Worm (Caenorhabditis elegans) whole organism, young adult: ENCODE measurements around the gene egl-4.

Experiments
- B0336.3 ChIP-seq: fragments of 200-800 bp; sonication (Bioruptor generic); IDR thresholded peaks from 2 replicates; pipeline ENCODE4 v1.3.6; 2022; ENCODE audit warnings: missing genetic modification characterization, missing compliant biosample characterization
- C06A6.2 ChIP-seq: fragments of 200-800 bp; sonication (Bioruptor generic); conservative IDR thresholded peaks from 2 replicates; pipeline ENCODE4 v1.3.6; 2022; ENCODE audit warnings: missing genetic modification characterization, missing compliant biosample characterization
- F33H1.4 ChIP-seq: fragments of 200-800 bp; sonication (Bioruptor generic); IDR thresholded peaks from 2 replicates; pipeline ENCODE4 v1.3.6; 2022; ENCODE audit warnings: missing genetic modification reagents, missing genetic modification characterization, missing compliant biosample characterization
- F52B5.7 ChIP-seq: sonication (generic microtip); optimal IDR thresholded peaks from 2 replicates; lab custom pipeline; 2016; ENCODE audit warnings: mild to moderate bottlenecking, missing genetic modification characterization, missing compliant biosample characterization
- F55B11.4 ChIP-seq: sonication (generic microtip); optimal IDR thresholded peaks from 2 replicates; lab custom pipeline; 2016; ENCODE audit warnings: missing compliant biosample characterization, missing genetic modification characterization, borderline replicate concordance; ENCODE audit not compliant: insufficient read depth
- F57A8.1 ChIP-seq: fragments of 200-800 bp; sonication (Bioruptor generic); optimal IDR thresholded peaks from 2 replicates; lab custom pipeline; 2018; ENCODE audit warnings: mild to moderate bottlenecking, missing genetic modification characterization, moderate library complexity, missing compliant biosample characterization
- K11D2.4 ChIP-seq: fragments of 200-800 bp; sonication (Bioruptor generic); IDR thresholded peaks from 2 replicates; pipeline ENCODE4 v1.3.6; 2022; ENCODE audit warnings: missing genetic modification reagents, missing genetic modification characterization, missing compliant biosample characterization
- K12H6.12 ChIP-seq: fragments of 200-800 bp; sonication (Bioruptor generic); optimal IDR thresholded peaks from 2 replicates; lab custom pipeline; 2018; ENCODE audit warnings: mild to moderate bottlenecking, missing genetic modification characterization, missing compliant biosample characterization
- ama-1 ChIP-seq, 3 experiments: fragments of 150-350 bp in 1 of 3; sonication (generic microtip) in 2 of 3; optimal IDR thresholded peaks; 2 replicates each; lab custom pipeline; 2014 to 2018; ENCODE audit warnings: missing biosample characterization in 2 of 3, missing genetic modification characterization in 2 of 3, missing genetic modification reagents in 2 of 3
- aptf-2 ChIP-seq: fragments of 200-800 bp; sonication (Bioruptor generic); conservative IDR thresholded peaks from 2 replicates; pipeline ENCODE4 v1.3.6; 2022; ENCODE audit warnings: missing genetic modification reagents, missing genetic modification characterization, missing compliant biosample characterization
- atf-7 ChIP-seq: sonication (generic microtip); optimal IDR thresholded peaks from 2 replicates; lab custom pipeline; 2017; ENCODE audit warnings: mild to moderate bottlenecking, missing genetic modification characterization, missing compliant biosample characterization
- bed-1 ChIP-seq: fragments of 200-800 bp; sonication (Bioruptor generic); IDR thresholded peaks from 2 replicates; pipeline ENCODE4 v1.3.6; 2022; ENCODE audit warnings: missing genetic modification reagents, missing genetic modification characterization, missing compliant biosample characterization
- bed-2 ChIP-seq: fragments of 200-800 bp; sonication (Bioruptor generic); IDR thresholded peaks from 2 replicates; pipeline ENCODE4 v1.3.6; 2022; ENCODE audit warnings: missing genetic modification reagents, missing genetic modification characterization, missing compliant biosample characterization
- cebp-2 ChIP-seq: fragments of 200-800 bp; sonication (Bioruptor generic); IDR thresholded peaks from 2 replicates; pipeline ENCODE4 v1.3.6; 2022; ENCODE audit warnings: missing genetic modification characterization, missing compliant biosample characterization
- ceh-58 ChIP-seq: fragments of 200-800 bp; sonication (Bioruptor generic); IDR thresholded peaks from 2 replicates; pipeline ENCODE4 v1.3.6; 2022; ENCODE audit warnings: missing genetic modification characterization, missing compliant biosample characterization
- ceh-79 ChIP-seq: sonication (generic microtip); optimal IDR thresholded peaks from 2 replicates; lab custom pipeline; 2017; ENCODE audit warnings: mild to moderate bottlenecking, missing genetic modification characterization, missing compliant biosample characterization
- dox-1 ChIP-seq: fragments of 200-800 bp; sonication (Bioruptor generic); IDR thresholded peaks from 2 replicates; pipeline ENCODE4 v1.3.6; 2022; ENCODE audit warnings: missing genetic modification reagents, missing genetic modification characterization, missing compliant biosample characterization
- efl-1 ChIP-seq: fragments of 150-350 bp; optimal IDR thresholded peaks from 2 replicates; lab custom pipeline; 2014; ENCODE audit warnings: missing biosample characterization, missing genetic modification reagents, missing genetic modification characterization
- egrh-3 ChIP-seq: fragments of 200-800 bp; sonication (Bioruptor generic); IDR thresholded peaks from 2 replicates; pipeline ENCODE4 v1.3.6; 2022; ENCODE audit warnings: missing genetic modification reagents, missing genetic modification characterization, missing compliant biosample characterization
- ekl-4 ChIP-seq: fragments of 200-800 bp; sonication (Bioruptor generic); IDR thresholded peaks from 2 replicates; pipeline ENCODE4 v1.3.6; 2022; ENCODE audit warnings: missing genetic modification reagents, missing genetic modification characterization, missing compliant biosample characterization
- him-1 ChIP-seq: sonication (generic microtip); optimal IDR thresholded peaks from 2 replicates; lab custom pipeline; 2016; ENCODE audit warnings: missing genotype, missing genetic modification reagents, missing genetic modification characterization, missing compliant biosample characterization
- hlh-12 ChIP-seq: sonication (generic microtip); optimal IDR thresholded peaks from 2 replicates; lab custom pipeline; 2016; ENCODE audit warnings: missing genetic modification characterization, missing compliant biosample characterization
- hmg-1.2 ChIP-seq: fragments of 200-800 bp; sonication (Bioruptor generic); IDR thresholded peaks from 2 replicates; pipeline ENCODE4 v1.3.6; 2022; ENCODE audit warnings: missing genetic modification reagents, missing genetic modification characterization, missing compliant biosample characterization
- hmg-20 ChIP-seq: fragments of 200-800 bp; sonication (Bioruptor generic); IDR thresholded peaks from 2 replicates; pipeline ENCODE4 v1.3.6; 2022; ENCODE audit warnings: missing genetic modification reagents, missing genetic modification characterization, missing compliant biosample characterization
- lin-35 ChIP-seq, 3 experiments: fragments of 150-350 bp in 2 of 3; sonication (generic microtip) in 1 of 3; optimal IDR thresholded peaks; 2 replicates each; lab custom pipeline; 2014 to 2018; ENCODE audit warnings: missing biosample characterization in 3 of 3, missing genetic modification characterization in 3 of 3, missing genetic modification reagents in 3 of 3
- lin-40 ChIP-seq: sonication (generic microtip); optimal IDR thresholded peaks from 2 replicates; lab custom pipeline; 2016; ENCODE audit warnings: missing genetic modification characterization, mild to moderate bottlenecking, missing compliant biosample characterization, missing genotype, missing genetic modification reagents
- madf-10 ChIP-seq: sonication (generic microtip); optimal IDR thresholded peaks from 2 replicates; lab custom pipeline; 2016; ENCODE audit warnings: mild to moderate bottlenecking, missing genetic modification characterization, missing compliant biosample characterization
- madf-3 ChIP-seq: fragments of 200-800 bp; sonication (Bioruptor generic); IDR thresholded peaks from 2 replicates; pipeline ENCODE4 v1.3.6; 2022; ENCODE audit warnings: missing genetic modification reagents, missing genetic modification characterization, missing compliant biosample characterization
- nfya-1 ChIP-seq: sonication (generic microtip); optimal IDR thresholded peaks from 2 replicates; lab custom pipeline; 2017; ENCODE audit warnings: antibody characterized with exemption, missing compliant biosample characterization, missing genetic modification characterization, borderline replicate concordance; ENCODE audit not compliant: insufficient read depth
- nfyb-1 ChIP-seq: fragments of 200-800 bp; sonication (Bioruptor generic); IDR thresholded peaks from 2 replicates; pipeline ENCODE4 v1.3.6; 2022; ENCODE audit warnings: missing genetic modification reagents, missing genetic modification characterization, missing compliant biosample characterization
- nhr-80 ChIP-seq: sonication (generic microtip); optimal IDR thresholded peaks from 2 replicates; lab custom pipeline; 2016; ENCODE audit warnings: missing genetic modification characterization, missing compliant biosample characterization
- sdz-38 ChIP-seq: sonication (generic microtip); optimal IDR thresholded peaks from 2 replicates; lab custom pipeline; 2016; ENCODE audit warnings: missing genotype, missing genetic modification characterization, missing compliant biosample characterization
- snpc-1.3 ChIP-seq: sonication (generic microtip); optimal IDR thresholded peaks from 2 replicates; lab custom pipeline; 2017; ENCODE audit warnings: missing genetic modification characterization, mild to moderate bottlenecking, missing compliant biosample characterization, antibody characterized with exemption, moderate library complexity, missing genotype, missing genetic modification reagents; ENCODE audit not compliant: insufficient read depth
- tbx-9 ChIP-seq: sonication (generic microtip); optimal IDR thresholded peaks from 2 replicates; lab custom pipeline; 2016; ENCODE audit warnings: borderline replicate concordance, missing genetic modification characterization, inconsistent platforms, missing compliant biosample characterization
- unc-62 ChIP-seq: fragments of 150-350 bp; optimal IDR thresholded peaks from 2 replicates; lab custom pipeline; 2014; ENCODE audit warnings: missing biosample characterization, missing genetic modification reagents, missing genetic modification characterization
- xnd-1 ChIP-seq: sonication (generic microtip); optimal IDR thresholded peaks from 2 replicates; lab custom pipeline; 2016; ENCODE audit warnings: missing genotype, missing genetic modification reagents, missing genetic modification characterization, missing compliant biosample characterization
- zfh-2 ChIP-seq: fragments of 200-800 bp; sonication (Bioruptor generic); conservative IDR thresholded peaks from 2 replicates; pipeline ENCODE4 v1.3.6; 2022; ENCODE audit warnings: missing genetic modification reagents, missing genetic modification characterization, missing compliant biosample characterization
- ztf-22 ChIP-seq: fragments of 200-800 bp; sonication (Bioruptor generic); optimal IDR thresholded peaks from 2 replicates; lab custom pipeline; 2018; ENCODE audit warnings: mild to moderate bottlenecking, missing genetic modification characterization, moderate library complexity, missing compliant biosample characterization

Gene egl-4

DNA sequence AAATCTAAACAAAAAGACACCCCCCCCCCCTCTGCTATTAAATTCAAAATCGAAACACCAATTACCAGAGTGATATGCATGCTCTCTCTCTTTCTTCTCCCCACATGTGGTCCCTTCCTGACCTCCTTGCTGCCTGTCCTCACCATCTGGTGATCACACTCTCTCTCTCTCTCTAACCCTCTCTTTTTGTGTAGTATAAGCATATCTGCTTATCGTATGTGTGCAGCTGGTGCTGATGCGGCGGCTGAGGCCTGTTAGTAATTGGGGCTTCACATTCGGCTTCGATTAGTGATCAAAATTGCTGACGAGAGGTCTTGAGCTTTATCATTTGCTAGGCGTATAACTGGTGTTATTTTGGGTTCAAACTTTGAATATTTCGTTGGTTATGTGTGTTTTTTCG lies 47.2 kb downstream of the egl-4 start:
- no peak for TF ChIP-seq hmg-20 (GFP tag; lab: Robert Waterston, UW)
- TF ChIP-seq, all 124 proteins: peak for 0

DNA sequence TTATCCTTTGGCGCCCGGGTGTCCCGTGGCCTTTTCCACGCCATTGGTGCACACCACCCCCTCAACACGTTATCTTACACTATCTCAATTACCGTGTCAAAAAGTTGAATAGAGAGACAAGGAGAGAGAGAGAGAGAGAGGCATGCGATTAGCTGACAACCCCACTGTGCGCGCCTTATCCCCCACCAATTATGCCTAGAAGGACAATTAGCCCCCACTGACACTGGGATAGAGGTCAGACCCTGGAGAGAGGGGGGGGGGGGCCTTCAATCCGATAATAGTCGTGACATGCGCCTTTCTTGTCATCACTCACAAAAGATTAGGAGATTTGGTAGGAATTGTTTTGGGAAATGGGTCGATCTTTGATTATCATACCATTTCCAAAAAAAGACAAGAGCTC lies 48.3 kb downstream of the egl-4 start:
- TF ChIP-seq madf-3 (GFP tag; lab: Robert Waterston, UW) (no peak), zfh-2 (peak; percentile 55), ekl-4 (GFP tag; lab: Robert Waterston, UW) (0 out of 2 replicates have a peak, but pooled peaks have one; percentile 44), C06A6.2 (no peak), xnd-1 (tag; lab: Kevin White, UChicago) (no peak)

DNA sequence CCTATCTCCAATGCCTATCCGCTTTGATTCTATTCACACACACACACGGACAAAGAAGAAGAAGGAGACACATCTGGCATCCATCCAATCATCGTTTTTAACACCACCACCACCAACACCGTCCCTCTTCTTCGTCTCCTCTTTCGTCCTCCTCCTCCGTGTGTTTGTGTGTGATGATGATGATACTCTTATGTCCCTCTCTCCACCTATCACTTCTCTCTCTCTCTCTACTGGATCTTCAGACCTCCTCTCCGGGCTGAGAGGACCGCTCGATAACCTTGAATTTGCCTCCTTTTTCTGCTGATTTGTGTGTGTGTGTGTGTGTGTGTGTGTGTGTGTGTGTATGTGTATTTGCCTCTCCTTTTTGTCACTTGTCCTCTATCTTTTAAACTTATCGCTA lies 53.1 kb downstream of the egl-4 start:
- no peak for TF ChIP-seq ceh-79 (tag; lab: Kevin White, UChicago)
- peak; percentile 12; the same call in 1 of the 2 replicates for TF ChIP-seq egrh-3

DNA sequence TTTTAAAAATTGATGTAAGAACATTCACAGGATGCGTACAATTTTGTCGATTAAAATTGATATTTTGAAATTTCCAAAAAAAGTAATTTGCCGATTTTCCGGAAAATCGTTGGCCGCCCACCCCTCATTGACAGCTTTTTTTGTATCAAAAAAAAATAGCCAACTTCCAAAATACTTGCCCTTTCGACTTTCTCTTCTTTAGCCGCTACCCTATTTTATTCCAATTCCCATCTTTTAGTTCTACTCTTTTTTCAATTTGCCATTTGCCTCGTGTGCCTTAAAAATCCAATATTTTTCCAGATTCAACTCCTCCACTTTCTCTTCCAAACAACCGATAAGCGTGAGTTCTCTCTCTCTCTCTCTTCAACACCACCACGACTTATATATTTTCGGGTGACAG lies 54.2 kb downstream of the egl-4 start, which contains the start of gene egl-18:
egl-18 (plus strand) TSS at position 301 of the 400 bp plus-strand sequence.
- TF ChIP-seq ceh-58 (GFP tag; lab: Robert Waterston, UW), result no peak
- no peak for TF ChIP-seq hmg-1.2 (GFP tag; lab: Robert Waterston, UW)
- TF ChIP-seq ztf-22 (GFP tag; lab: Kevin White, UChicago), result no peak
- no peak for TF ChIP-seq nfya-1
- TF ChIP-seq bed-1 (GFP tag; lab: Robert Waterston, UW), result no peak
- TF ChIP-seq him-1 (tag; lab: Kevin White, UChicago), result no peak
- no peak for TF ChIP-seq hlh-12
- no peak for TF ChIP-seq sdz-38 (tag; lab: Kevin White, UChicago)
- no peak for TF ChIP-seq F55B11.4 (tag; lab: Kevin White, UChicago)
- TF ChIP-seq lin-35 (GFP tag; optimal IDR thresholded peaks at IDR 0.05; lab: Kevin White, UChicago), result no peak

DNA sequence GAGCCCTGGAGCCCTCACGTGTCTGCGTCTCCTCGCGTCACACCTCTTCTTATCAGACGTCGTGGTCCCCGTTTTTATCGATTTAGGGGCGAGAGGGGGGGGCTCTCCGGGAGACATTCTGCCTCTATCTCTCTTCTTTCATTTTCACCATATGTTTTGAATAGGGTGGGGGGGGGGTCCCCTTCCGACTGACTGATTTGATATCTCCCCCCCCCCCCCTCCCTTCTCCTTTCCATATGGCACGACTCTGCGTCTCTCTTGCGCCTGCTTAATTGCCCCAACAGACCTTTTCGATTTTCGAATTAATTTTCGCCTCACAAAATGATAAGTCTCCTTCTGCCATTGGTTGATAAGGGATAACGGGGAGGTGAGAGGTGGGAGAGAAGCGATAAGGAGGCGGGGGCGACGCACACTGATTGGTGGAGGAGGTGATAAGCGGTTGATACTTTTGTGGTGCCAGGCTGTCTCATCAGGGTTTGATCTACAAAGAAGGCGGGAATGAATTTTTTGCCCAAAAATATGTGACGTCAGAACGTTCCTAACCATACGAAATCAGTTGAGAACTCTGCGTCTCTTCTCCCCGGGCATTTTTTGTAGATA lies 56.3 kb downstream of the egl-4 start:
- TF ChIP-seq unc-62 (GFP tag; lab: Kevin White, UChicago) (no peak), zfh-2 (peak; percentile 82), egrh-3 (peak; percentile 60; the same call in 1 of the 2 replicates), atf-7 (tag; lab: Kevin White, UChicago) (no peak), madf-10 (tag; lab: Kevin White, UChicago) (no peak), hmg-1.2 (GFP tag; lab: Robert Waterston, UW) (peak; percentile 45; the same call in 1 of the 2 replicates), nfyb-1 (GFP tag; lab: Robert Waterston, UW) (peak; percentile 98)

DNA sequence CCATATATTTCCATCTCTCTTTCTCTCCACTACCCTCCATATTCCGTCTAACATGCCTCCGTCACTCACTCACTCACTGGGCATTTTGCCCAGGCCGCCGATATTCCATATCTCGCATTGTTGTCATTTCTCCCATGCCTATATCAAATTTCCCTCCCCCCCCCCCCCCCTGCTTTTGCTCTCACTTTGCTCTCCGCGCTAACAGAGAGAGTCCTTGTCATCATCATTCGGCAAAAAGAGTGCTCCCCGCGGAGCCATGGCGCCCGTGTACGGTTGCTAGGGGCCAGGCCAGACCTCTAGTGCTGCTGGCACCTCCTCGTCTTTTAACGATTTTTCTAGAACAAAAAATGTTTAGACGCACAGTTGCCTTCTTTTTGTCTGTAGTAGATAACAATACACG lies 57.4 kb downstream of the egl-4 start:
- TF ChIP-seq zfh-2 (peak; percentile 76), egrh-3 (peak; percentile 10; the same call in 1 of the 2 replicates), dox-1 (peak; percentile 26; the same call in 1 of the 2 replicates), sdz-38 (tag; lab: Kevin White, UChicago) (no peak), F52B5.7 (tag; lab: Kevin White, UChicago) (no peak), bed-2 (no peak), efl-1 (GFP tag; lab: Kevin White, UChicago) (no peak)
- TF ChIP-seq, all 124 proteins: peak for 3

DNA sequence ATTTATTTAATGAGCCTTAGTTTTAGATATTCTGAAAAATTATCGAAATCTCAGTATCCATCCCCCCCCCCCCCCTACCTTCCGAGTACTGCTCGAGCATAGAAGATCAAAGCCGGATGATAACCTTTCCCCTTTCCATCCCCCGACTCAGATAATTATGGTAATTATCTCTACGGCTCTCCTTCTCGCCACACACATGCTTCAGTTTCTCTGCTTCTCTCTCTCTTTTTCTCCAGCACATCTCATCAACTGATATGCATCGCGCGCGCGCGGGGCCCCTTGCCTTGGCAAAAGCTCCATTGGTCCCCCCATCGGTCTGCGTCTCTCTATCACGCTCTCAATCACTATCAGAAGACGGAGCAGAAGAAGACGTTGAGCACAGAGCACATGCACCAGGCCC lies 58.8 kb downstream of the egl-4 start:
- TF ChIP-seq zfh-2, result peak; percentile 80
- no peak for TF ChIP-seq cebp-2 (GFP tag; lab: Robert Waterston, UW)
- no peak for TF ChIP-seq F57A8.1 (GFP tag; lab: Kevin White, UChicago)
- no peak for TF ChIP-seq ama-1 (optimal IDR thresholded peaks at IDR 0.05; lab: Kevin White, UChicago)
- no peak for TF ChIP-seq ama-1 (GFP tag; optimal IDR thresholded peaks at IDR 0.05; lab: Kevin White, UChicago)
- TF ChIP-seq tbx-9, result no peak
- no peak for TF ChIP-seq nhr-80
- TF ChIP-seq lin-40 (tag; lab: Kevin White, UChicago), result no peak
- no peak for TF ChIP-seq aptf-2
- no peak for TF ChIP-seq snpc-1.3
- TF ChIP-seq sdz-38 (tag; lab: Kevin White, UChicago), result no peak
- TF ChIP-seq F33H1.4, result no peak
- no peak for TF ChIP-seq K11D2.4
- no peak for TF ChIP-seq B0336.3
- no peak for TF ChIP-seq K12H6.12 (tag; lab: Kevin White, UChicago)
